In the genomic region with DNA sequence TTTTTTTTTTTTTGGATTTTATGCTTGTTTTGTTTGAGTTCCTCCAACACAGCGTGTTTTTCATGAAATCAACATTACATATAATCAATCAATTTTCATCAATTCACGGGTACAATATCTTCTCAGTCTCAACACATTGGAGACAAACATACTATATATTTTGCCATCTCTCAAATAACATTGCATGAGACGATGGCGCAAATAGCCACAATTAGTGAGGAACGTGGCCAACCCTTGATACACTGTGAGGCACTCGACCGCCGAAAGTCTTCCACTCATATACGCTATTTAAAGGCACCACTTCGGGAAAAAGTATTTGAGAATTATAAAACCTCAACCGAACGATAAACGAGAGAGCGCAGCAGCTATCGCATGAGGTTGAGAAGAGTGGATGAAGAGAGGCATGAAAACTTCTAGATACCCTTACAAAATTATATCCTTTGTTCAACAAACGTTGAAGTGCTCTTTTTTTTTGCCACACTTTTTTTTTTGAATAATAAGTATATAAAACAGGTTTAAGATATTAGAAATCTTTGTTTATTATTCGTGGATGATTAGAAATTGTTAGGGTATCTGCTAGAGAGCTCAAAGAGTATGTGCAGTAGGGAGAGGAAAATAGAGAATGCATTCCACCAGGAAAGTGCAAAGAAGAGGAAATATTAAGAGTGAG, we compare ENCODE assay signal across 1 fruit fly cellular context.
TF ChIP-seq lines count a peak whose summit lies in the region.

No protein-coding gene starts in this region.

TF ChIP-seq in whole organism, embryonic, 481 proteins besides CTCF, POLR2A, EP300 and RAD21 (continued from another document):
- TF ChIP-seq NFAT (GFP tag; IDR thresholded peaks at IDR 0.05; lab: Robert Waterston, UW) (no peak), usp (GFP tag; optimal IDR thresholded peaks at IDR 0.05; lab: Kevin White, UChicago) (no peak), Xbp1 (GFP tag; optimal IDR thresholded peaks at IDR 0.05; lab: Kevin White, UChicago) (peak; percentile 86), dati (GFP tag; IDR thresholded peaks at IDR 0.05; lab: Robert Waterston, UW) (peak; percentile 66; the same call in 1 of the 2 replicates), dysf (GFP tag; IDR thresholded peaks at IDR 0.05; lab: Robert Waterston, UW) (peak; percentile 78), CoRest (tag; optimal IDR thresholded peaks at IDR 0.05; lab: Kevin White, UChicago) (peak; percentile 91), CG7745 (tag; optimal IDR thresholded peaks at IDR 0.05; lab: Kevin White, UChicago) (peak; percentile 69), CG3838 (GFP tag; optimal IDR thresholded peaks at IDR 0.05; lab: Kevin White, UChicago) (peak; percentile 41), CG12942 (GFP tag; optimal IDR thresholded peaks at IDR 0.05; lab: Kevin White, UChicago) (peak; percentile 78), CG6791 (GFP tag; IDR thresholded peaks at IDR 0.05; lab: Robert Waterston, UW; ENCODE audit: partially characterized antibody) (peak; percentile 84), tin (GFP tag; optimal IDR thresholded peaks at IDR 0.05; lab: Kevin White, UChicago) (peak; percentile 83), sr (GFP tag; IDR thresholded peaks at IDR 0.05; lab: Robert Waterston, UW) (0 out of 3 replicates have a peak, but pooled peaks have one; percentile 22), CG4328 (GFP tag; optimal IDR thresholded peaks at IDR 0.05; lab: Kevin White, UChicago) (peak; percentile 28), crp (GFP tag; optimal IDR thresholded peaks at IDR 0.05; lab: Kevin White, UChicago) (peak in 1 of 2 experiments; percentile 44), CG17361 (GFP tag; IDR thresholded peaks at IDR 0.05; lab: Robert Waterston, UW) (peak; percentile 68)
